Fruit fly (Drosophila melanogaster): ENCODE data around the gene AIF.

The AIF gene

DNA sequence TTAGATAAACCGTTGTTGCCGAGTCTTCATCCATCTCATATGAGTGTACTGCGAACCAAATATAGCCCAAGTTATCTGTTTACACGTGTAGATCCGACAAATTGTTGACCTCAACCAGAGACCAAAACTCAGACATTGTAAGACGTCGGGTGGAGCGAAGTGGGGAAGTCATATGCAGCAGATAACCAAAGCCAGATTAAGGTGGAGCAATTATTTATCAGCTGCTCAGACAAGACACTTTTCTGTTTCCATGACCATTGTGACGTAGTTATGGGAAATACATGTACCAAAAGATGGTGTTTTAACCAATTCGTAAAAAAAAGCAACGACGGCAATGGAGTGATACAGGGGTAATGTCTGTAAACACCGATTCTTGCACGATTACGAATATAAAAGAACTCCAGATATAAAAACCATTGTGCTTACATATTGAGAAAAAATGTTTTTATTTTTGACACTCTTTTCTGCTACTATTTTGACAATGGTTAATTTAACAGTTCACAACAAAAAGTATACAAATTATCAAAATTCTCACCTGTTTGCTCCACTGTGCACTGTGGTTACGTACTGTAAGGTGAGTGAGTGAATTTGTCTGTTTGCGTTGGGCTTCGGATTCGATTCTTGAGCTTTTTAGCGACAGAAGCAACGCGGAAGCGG is 25.9 kb downstream of the AIF start (continued):
- TF ChIP-seq CG15696 (tag; optimal IDR thresholded peaks at IDR 0.05) (no peak), lov (optimal IDR thresholded peaks at IDR 0.05) (no peak), lov (GFP tag; IDR thresholded peaks at IDR 0.05) (no peak), cas (GFP tag; IDR thresholded peaks at IDR 0.05) (no peak), dm (GFP tag; optimal IDR thresholded peaks at IDR 0.05) (no peak), E2f1 (GFP tag; IDR thresholded peaks at IDR 0.05) (no peak), CG4854 (GFP tag; optimal IDR thresholded peaks at IDR 0.05) (peak; percentile 13), Nf-YB (GFP tag; optimal IDR thresholded peaks at IDR 0.05) (no peak), pita (GFP tag; optimal IDR thresholded peaks at IDR 0.05) (no peak), abd-A (tag; optimal IDR thresholded peaks at IDR 0.05) (no peak), usp (GFP tag; optimal IDR thresholded peaks at IDR 0.05) (no peak), TFAM (GFP tag; optimal IDR thresholded peaks at IDR 0.05) (no peak), yki (optimal IDR thresholded peaks at IDR 0.05) (no peak), CG31365 (tag; optimal IDR thresholded peaks at IDR 0.05) (no peak), mld (GFP tag; IDR thresholded peaks at IDR 0.05; ENCODE audit: partially characterized antibody) (no peak), tio (GFP tag; optimal IDR thresholded peaks at IDR 0.05) (peak; percentile 45), CG15073 (GFP tag; optimal IDR thresholded peaks at IDR 0.05) (no peak), Atf3 (GFP tag; optimal IDR thresholded peaks at IDR 0.05) (no peak), chn (GFP tag; optimal IDR thresholded peaks at IDR 0.05) (no peak), otp (GFP tag; IDR thresholded peaks at IDR 0.05) (no peak), vvl (GFP tag; IDR thresholded peaks at IDR 0.05) (peak; percentile 66), grau (tag; optimal IDR thresholded peaks at IDR 0.05) (peak; percentile 61), CG2678 (tag; optimal IDR thresholded peaks at IDR 0.05) (peak; percentile 53), kay (GFP tag; optimal IDR thresholded peaks at IDR 0.05) (no peak), sens-2 (GFP tag; IDR thresholded peaks at IDR 0.05) (no peak), CG11723 (GFP tag; optimal IDR thresholded peaks at IDR 0.05) (no peak), CG6683 (GFP tag; optimal IDR thresholded peaks at IDR 0.05) (no peak), zf30C (GFP tag; optimal IDR thresholded peaks at IDR 0.05) (no peak), Hr51 (GFP tag; optimal IDR thresholded peaks at IDR 0.05) (peak; percentile 39 to 59), insv (GFP tag; optimal IDR thresholded peaks at IDR 0.05) (no peak), crp (GFP tag; optimal IDR thresholded peaks at IDR 0.05) (no peak), Elba2 (GFP tag; optimal IDR thresholded peaks at IDR 0.05) (no peak), CG3847 (GFP tag; IDR thresholded peaks at IDR 0.05) (0 out of 2 replicates have a peak, but pooled peaks have one; percentile 29), B-H1 (GFP tag; IDR thresholded peaks at IDR 0.05) (no peak), CG12071 (GFP tag; optimal IDR thresholded peaks at IDR 0.05) (no peak), az2 (GFP tag; optimal IDR thresholded peaks at IDR 0.05) (peak; percentile 52), ATbp (GFP tag; optimal IDR thresholded peaks at IDR 0.05) (no peak), pros (GFP tag; optimal IDR thresholded peaks at IDR 0.05) (peak; percentile 6), disco-r (GFP tag; optimal IDR thresholded peaks at IDR 0.05) (peak; percentile 11), odd (GFP tag; optimal IDR thresholded peaks at IDR 0.05) (no peak), hkb (optimal IDR thresholded peaks at IDR 0.05) (no peak), hkb (GFP tag; IDR thresholded peaks at IDR 0.05) (peak; percentile 36; the same call in 1 of the 2 replicates), CG30403 (GFP tag; optimal IDR thresholded peaks at IDR 0.05) (peak; percentile 56), CG33213 (GFP tag; optimal IDR thresholded peaks at IDR 0.05) (no peak), prd (optimal IDR thresholded peaks at IDR 0.05) (no peak), prd (GFP tag; IDR thresholded peaks at IDR 0.05) (peak; percentile 56), Poxn (GFP tag; IDR thresholded peaks at IDR 0.05) (no peak), CG10654 (GFP tag; optimal IDR thresholded peaks at IDR 0.05) (peak; percentile 34), eve (GFP tag; optimal IDR thresholded peaks at IDR 0.05) (peak in 1 of 2 experiments; percentile 84), CG5953 (GFP tag; IDR thresholded peaks at IDR 0.05) (no peak), Awh (GFP tag; IDR thresholded peaks at IDR 0.05) (no peak), CG2202 (tag; optimal IDR thresholded peaks at IDR 0.05) (peak; percentile 16)
